Worm (Caenorhabditis elegans) whole organism, mixed stage, embryonic: ENCODE data around the gene srx-23.

Source experiments
- M03D4.4 ChIP-seq: sonication (generic microtip); optimal IDR thresholded peaks from 2 replicates; lab custom pipeline; 2017; ENCODE audit warnings: mild to moderate bottlenecking, missing genetic modification characterization, missing compliant biosample characterization
- bed-3 ChIP-seq: fragments of 200-800 bp; sonication (Bioruptor generic); optimal IDR thresholded peaks from 3 replicates; lab custom pipeline; 2018; ENCODE audit warnings: mild to moderate bottlenecking, missing genetic modification characterization, moderate library complexity, missing compliant biosample characterization
- blmp-1 ChIP-seq: fragments of 150-350 bp; optimal IDR thresholded peaks from 2 replicates; lab custom pipeline; 2014; ENCODE audit warnings: missing biosample characterization, missing genetic modification characterization
- ceh-39 ChIP-seq: fragments of 150-350 bp; optimal IDR thresholded peaks from 2 replicates; lab custom pipeline; 2014; ENCODE audit warnings: missing biosample characterization, missing genetic modification characterization
- ceh-43 ChIP-seq: fragments of 200-800 bp; sonication (Bioruptor generic); optimal IDR thresholded peaks from 2 replicates; lab custom pipeline; 2018; ENCODE audit warnings: mild to moderate bottlenecking, missing genetic modification characterization, moderate library complexity, missing compliant biosample characterization
- ceh-83 ChIP-seq: fragments of 200-800 bp; sonication (Bioruptor generic); optimal IDR thresholded peaks from 2 replicates; lab custom pipeline; 2018; ENCODE audit warnings: mild to moderate bottlenecking, missing genetic modification characterization, missing compliant biosample characterization
- drap-1 ChIP-seq: fragments of 200-800 bp; sonication (Bioruptor generic); optimal IDR thresholded peaks from 3 replicates; lab custom pipeline; 2018; ENCODE audit warnings: mild to moderate bottlenecking, missing genetic modification characterization, missing compliant biosample characterization
- elt-1 ChIP-seq: sonication (generic microtip); optimal IDR thresholded peaks from 2 replicates; lab custom pipeline; 2017; ENCODE audit warnings: missing genetic modification characterization, mild to moderate bottlenecking, missing compliant biosample characterization, antibody characterized with exemption, moderate library complexity, borderline replicate concordance; ENCODE audit not compliant: insufficient read depth
- elt-3 ChIP-seq: fragments of 150-350 bp; optimal IDR thresholded peaks from 2 replicates; lab custom pipeline; 2014; ENCODE audit warnings: missing biosample characterization, missing genetic modification characterization
- flh-1 ChIP-seq: fragments of 200-800 bp; sonication (Bioruptor generic); optimal IDR thresholded peaks from 2 replicates; lab custom pipeline; 2018; ENCODE audit warnings: mild to moderate bottlenecking, missing genetic modification characterization, moderate library complexity, missing compliant biosample characterization
- ham-2 ChIP-seq: fragments of 200-800 bp; sonication (Bioruptor generic); optimal IDR thresholded peaks from 2 replicates; lab custom pipeline; 2018; ENCODE audit warnings: mild to moderate bottlenecking, missing genetic modification characterization, missing compliant biosample characterization
- hlh-1 ChIP-seq: fragments of 150-350 bp; optimal IDR thresholded peaks from 2 replicates; lab custom pipeline; 2014; ENCODE audit warnings: missing biosample characterization, missing genetic modification reagents, missing genetic modification characterization
- lin-13 ChIP-seq: fragments of 150-350 bp; optimal IDR thresholded peaks from 2 replicates; lab custom pipeline; 2014; ENCODE audit warnings: missing biosample characterization, missing genetic modification characterization
- lsy-2 ChIP-seq: fragments of 150-350 bp; optimal IDR thresholded peaks from 2 replicates; lab custom pipeline; 2014; ENCODE audit warnings: missing biosample characterization, missing genetic modification characterization
- mab-5 ChIP-seq: fragments of 150-350 bp; optimal IDR thresholded peaks from 2 replicates; lab custom pipeline; 2014; ENCODE audit warnings: missing biosample characterization, missing genetic modification characterization
- mep-1 ChIP-seq: fragments of 150-350 bp; optimal IDR thresholded peaks from 2 replicates; lab custom pipeline; 2017; ENCODE audit warnings: missing biosample characterization, missing genetic modification reagents, missing genetic modification characterization, inconsistent platforms
- mls-2 ChIP-seq: sonication (generic microtip); optimal IDR thresholded peaks from 2 replicates; lab custom pipeline; 2016; ENCODE audit warnings: mild to moderate bottlenecking, missing genetic modification characterization, moderate library complexity, missing compliant biosample characterization
- nhr-12 ChIP-seq: fragments of 150-350 bp; optimal IDR thresholded peaks from 2 replicates; lab custom pipeline; 2014; ENCODE audit warnings: missing biosample characterization, missing genetic modification characterization
- nhr-2 ChIP-seq: fragments of 150-350 bp; optimal IDR thresholded peaks from 2 replicates; lab custom pipeline; 2014; ENCODE audit warnings: missing biosample characterization, missing genetic modification characterization
- nhr-237 ChIP-seq: fragments of 150-350 bp; optimal IDR thresholded peaks from 2 replicates; lab custom pipeline; 2014; ENCODE audit warnings: missing biosample characterization, missing genetic modification characterization
- nhr-28 ChIP-seq: fragments of 150-350 bp; optimal IDR thresholded peaks from 2 replicates; lab custom pipeline; 2014; ENCODE audit warnings: missing biosample characterization, missing genetic modification characterization
- nhr-76 ChIP-seq: sonication (generic microtip); optimal IDR thresholded peaks from 2 replicates; lab custom pipeline; 2017; ENCODE audit warnings: missing biosample characterization, missing genetic modification characterization
- pha-4 ChIP-seq: fragments of 150-350 bp; optimal IDR thresholded peaks from 2 replicates; lab custom pipeline; 2018; ENCODE audit warnings: missing biosample characterization, missing genetic modification reagents, missing genetic modification characterization
- sem-2 ChIP-seq: fragments of 200-800 bp; sonication (Bioruptor generic); optimal IDR thresholded peaks from 2 replicates; lab custom pipeline; 2018; ENCODE audit warnings: mild to moderate bottlenecking, missing genetic modification characterization, missing compliant biosample characterization
- snpc-4 ChIP-seq: fragments of 150-350 bp; optimal IDR thresholded peaks from 2 replicates; lab custom pipeline; 2014; ENCODE audit warnings: missing biosample characterization, missing genetic modification characterization
- sptf-1 ChIP-seq: sonication (generic microtip); optimal IDR thresholded peaks from 2 replicates; lab custom pipeline; 2017; ENCODE audit warnings: mild to moderate bottlenecking, missing genetic modification characterization, moderate library complexity, missing compliant biosample characterization
- tbx-8 ChIP-seq: fragments of 200-800 bp; sonication (Bioruptor generic); optimal IDR thresholded peaks from 2 replicates; lab custom pipeline; 2018; ENCODE audit warnings: mild to moderate bottlenecking, missing genetic modification characterization, moderate library complexity, missing compliant biosample characterization
- unc-120 ChIP-seq: sonication (generic microtip); optimal IDR thresholded peaks from 2 replicates; lab custom pipeline; 2017; ENCODE audit warnings: missing genetic modification characterization, missing compliant biosample characterization; ENCODE audit not compliant: poor library complexity, severe bottlenecking
- unc-39 ChIP-seq: fragments of 150-350 bp; optimal IDR thresholded peaks from 2 replicates; lab custom pipeline; 2014; ENCODE audit warnings: missing biosample characterization, missing genetic modification characterization
- unc-62 ChIP-seq: fragments of 150-350 bp; optimal IDR thresholded peaks from 2 replicates; lab custom pipeline; 2014; ENCODE audit warnings: missing biosample characterization, missing genetic modification reagents, missing genetic modification characterization
- zip-8 ChIP-seq: fragments of 150-350 bp; optimal IDR thresholded peaks from 2 replicates; lab custom pipeline; 2014; ENCODE audit warnings: missing biosample characterization, missing genetic modification characterization
- ztf-11 ChIP-seq: fragments of 150-350 bp; optimal IDR thresholded peaks from 2 replicates; lab custom pipeline; 2014; ENCODE audit warnings: missing biosample characterization, missing genetic modification characterization

Gene srx-23

DNA sequence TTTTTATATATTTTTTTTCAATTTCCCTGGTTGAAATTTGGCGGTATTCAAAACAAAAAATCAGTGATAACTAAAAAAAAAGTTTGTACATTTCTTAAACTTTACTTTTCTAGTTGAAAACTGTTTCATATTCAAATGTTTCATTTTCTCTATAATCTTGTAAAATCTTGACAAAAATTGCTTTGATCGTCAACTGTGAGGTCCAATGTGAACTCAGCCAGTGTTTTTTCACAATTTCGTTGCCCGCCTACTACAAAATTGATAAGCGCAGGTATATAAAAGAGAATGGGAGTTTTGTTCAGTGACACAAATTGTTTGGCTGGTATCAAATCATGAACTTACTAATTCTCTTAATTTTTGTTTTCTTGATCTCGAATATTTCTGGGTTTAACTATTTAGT lies 35.2 kb upstream of the srx-23 start, which contains the start of gene ugt-42:
Gene ugt-42 (plus strand): TSS at position 301 of the 400 bp plus-strand sequence.
- TF ChIP-seq M03D4.4 (tag; lab: Kevin White, UChicago), result no peak
- TF ChIP-seq mep-1 (tag; lab: Kevin White, UChicago), result no peak
- no peak for TF ChIP-seq sem-2
- no peak for TF ChIP-seq sptf-1
- TF ChIP-seq drap-1, result no peak
- no peak for TF ChIP-seq nhr-2 (tag; lab: Kevin White, UChicago)
- no peak for TF ChIP-seq nhr-237 (tag; lab: Kevin White, UChicago)

DNA sequence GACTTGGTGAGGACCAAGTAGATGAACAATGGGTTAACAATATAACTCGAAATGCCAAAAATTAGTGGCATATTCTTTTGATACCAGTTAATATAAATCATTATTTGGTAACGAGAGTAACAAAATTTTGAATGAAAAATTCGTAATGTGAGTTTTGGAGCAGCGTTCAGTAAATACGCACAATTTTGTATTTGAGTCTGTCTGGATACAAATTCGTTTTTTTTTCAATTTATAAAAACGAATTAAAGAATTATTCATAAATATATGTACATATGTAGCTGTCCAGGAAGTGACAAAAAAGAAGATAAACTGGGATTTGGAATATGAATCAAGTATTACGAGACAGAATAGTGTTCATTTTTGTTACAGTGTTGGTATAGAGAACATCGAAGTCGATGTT lies 29.2 kb upstream of the srx-23 start, which contains the start of gene srj-5:
Gene srj-5 (minus strand): TSS at position 101 of the 400 bp plus-strand sequence.
- TF ChIP-seq ceh-83 (no peak), mls-2 (tag; lab: Kevin White, UChicago) (no peak), elt-3 (no peak), lin-13 (no peak), bed-3 (GFP tag; lab: Kevin White, UChicago) (no peak), sem-2 (no peak), ham-2 (GFP tag; lab: Kevin White, UChicago) (no peak), ztf-11 (tag; lab: Kevin White, UChicago) (no peak), hlh-1 (no peak), elt-1 (tag; lab: Kevin White, UChicago) (no peak), M03D4.4 (tag; lab: Kevin White, UChicago) (no peak), nhr-76 (tag; lab: Kevin White, UChicago) (no peak)

DNA sequence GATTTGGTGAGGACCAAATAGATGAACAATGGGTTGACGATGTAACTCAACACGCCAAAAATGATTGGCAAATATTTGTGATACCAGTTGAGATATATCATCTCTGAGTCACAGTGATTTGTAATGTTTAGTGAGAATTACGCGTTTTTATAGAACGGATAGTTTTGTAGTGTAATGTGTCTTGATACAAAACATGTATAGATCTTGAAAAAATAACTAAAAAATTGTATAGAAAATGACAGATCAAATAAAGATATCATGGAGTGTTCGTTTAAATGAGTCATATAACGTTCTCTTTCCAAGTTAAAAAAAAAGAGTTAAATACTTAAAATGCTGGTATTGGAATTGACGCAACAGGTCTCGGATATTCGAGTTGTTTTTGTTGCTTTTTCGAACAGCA lies 27.7 kb upstream of the srx-23 start, which contains the start of gene srj-6:
Gene srj-6 (minus strand): TSS at position 101 of the 400 bp plus-strand sequence.
- TF ChIP-seq lin-13, result no peak
- no peak for TF ChIP-seq mab-5 (tag; lab: Kevin White, UChicago)
- TF ChIP-seq ceh-83, result no peak
- TF ChIP-seq ceh-39 (tag; lab: Kevin White, UChicago), result no peak
- no peak for TF ChIP-seq ceh-43 (GFP tag; lab: Kevin White, UChicago)
- TF ChIP-seq flh-1 (GFP tag; lab: Kevin White, UChicago), result no peak
- TF ChIP-seq lsy-2 (tag; lab: Kevin White, UChicago), result no peak
- no peak for TF ChIP-seq nhr-237 (tag; lab: Kevin White, UChicago)
- TF ChIP-seq unc-120 (tag; lab: Kevin White, UChicago), result no peak
- TF ChIP-seq sem-2, result no peak
- TF ChIP-seq nhr-28, result no peak
- TF ChIP-seq pha-4 (tag; lab: Kevin White, UChicago), result no peak
- TF ChIP-seq blmp-1 (tag; lab: Kevin White, UChicago), result no peak
- TF ChIP-seq nhr-12 (tag; lab: Kevin White, UChicago), result no peak
- TF ChIP-seq nhr-2 (tag; lab: Kevin White, UChicago), result no peak
- no peak for TF ChIP-seq unc-62
- TF ChIP-seq bed-3 (GFP tag; lab: Kevin White, UChicago), result no peak
- no peak for TF ChIP-seq ztf-11 (tag; lab: Kevin White, UChicago)
- no peak for TF ChIP-seq hlh-1

DNA sequence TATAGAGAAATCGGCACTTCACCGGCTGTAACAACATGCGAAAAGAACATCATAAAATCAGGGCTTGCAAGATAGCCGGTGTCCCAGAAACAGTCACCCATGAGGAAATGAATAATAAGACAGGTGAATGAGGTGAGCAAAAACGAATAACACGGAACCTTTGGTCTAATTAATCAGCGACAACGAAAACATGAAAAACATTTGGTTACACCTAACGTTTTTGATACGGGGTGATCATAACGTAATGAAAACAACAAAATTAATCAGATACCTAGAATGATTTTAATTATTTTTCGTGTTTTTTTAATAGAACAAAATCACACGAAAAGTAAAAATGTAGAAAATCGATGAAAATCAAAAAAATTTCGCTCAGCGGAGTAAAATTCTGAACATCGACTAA lies 26.3 kb upstream of the srx-23 start, which contains the start of gene srh-245:
Gene srh-245 (minus strand): TSS at position 101 of the 400 bp plus-strand sequence.
- TF ChIP-seq sptf-1, result no peak
- TF ChIP-seq zip-8, result no peak
- no peak for TF ChIP-seq unc-120 (tag; lab: Kevin White, UChicago)
- TF ChIP-seq nhr-28, result no peak
- TF ChIP-seq blmp-1 (tag; lab: Kevin White, UChicago), result no peak
- no peak for TF ChIP-seq unc-39 (tag; lab: Kevin White, UChicago)
- TF ChIP-seq nhr-12 (tag; lab: Kevin White, UChicago), result no peak
- TF ChIP-seq tbx-8 (GFP tag; lab: Kevin White, UChicago), result no peak
- TF ChIP-seq flh-1 (GFP tag; lab: Kevin White, UChicago), result no peak
- no peak for TF ChIP-seq M03D4.4 (tag; lab: Kevin White, UChicago)
- no peak for TF ChIP-seq elt-3
- TF ChIP-seq lin-13, result no peak
- TF ChIP-seq ham-2 (GFP tag; lab: Kevin White, UChicago), result no peak
- TF ChIP-seq, all 35 proteins: peak for 0

DNA sequence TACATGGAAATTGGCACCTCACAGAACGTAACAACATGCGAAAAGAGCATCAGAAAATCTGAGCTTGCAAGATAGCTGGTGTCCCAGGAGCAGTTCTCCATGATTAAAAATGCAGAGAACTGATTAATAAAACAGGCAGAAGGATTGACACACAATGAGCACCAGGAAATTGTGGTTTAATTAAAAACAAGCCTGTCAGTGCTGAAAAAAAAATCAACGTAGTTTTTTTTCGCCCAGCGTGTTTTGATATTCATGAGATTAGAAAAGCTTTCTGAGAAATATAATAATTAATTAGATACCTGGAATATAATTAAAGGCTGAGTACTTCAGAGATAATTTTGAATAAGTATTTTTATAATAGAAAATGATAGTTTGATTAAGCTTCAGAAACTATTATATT lies 24.5 kb upstream of the srx-23 start, which contains the start of gene srh-246:
Gene srh-246 (minus strand): TSS at position 101 of the 400 bp plus-strand sequence.
- TF ChIP-seq snpc-4 (no peak), drap-1 (no peak)
